Fruit fly (Drosophila melanogaster): Measurements from ENCODE around the gene NijA.
A peak's percentile ranks its signal among the peaks of the same experiment; 100 is the strongest.

NijA gene

DNA sequence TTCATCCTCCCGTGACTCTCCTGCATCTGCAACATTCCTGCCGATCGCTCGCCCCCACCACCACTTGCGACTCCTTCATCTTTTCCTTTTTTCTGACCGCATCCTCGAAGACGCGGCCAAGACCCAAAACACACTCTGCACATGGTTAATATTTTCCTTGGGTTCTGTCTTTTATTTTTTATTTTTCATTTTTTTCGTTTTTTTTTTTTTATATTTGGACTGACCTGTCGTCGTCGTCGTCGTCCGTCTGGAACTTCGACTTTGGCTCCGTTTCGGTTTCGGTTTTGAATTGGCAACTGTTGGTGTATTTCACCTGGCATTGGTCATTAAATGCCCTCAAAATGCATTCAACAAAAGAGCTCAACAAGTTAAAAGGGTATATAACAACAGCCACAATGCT lies 15.3 kb upstream of the NijA start (continued):
- TF ChIP-seq topi (GFP tag; optimal IDR thresholded peaks at IDR 0.05): peak; percentile 35
- no peak for TF ChIP-seq CG9139 (GFP tag; optimal IDR thresholded peaks at IDR 0.05)
- TF ChIP-seq CG8119 (GFP tag; IDR thresholded peaks at IDR 0.05): no peak
- TF ChIP-seq CG31627 (GFP tag; optimal IDR thresholded peaks at IDR 0.05): no peak

DNA sequence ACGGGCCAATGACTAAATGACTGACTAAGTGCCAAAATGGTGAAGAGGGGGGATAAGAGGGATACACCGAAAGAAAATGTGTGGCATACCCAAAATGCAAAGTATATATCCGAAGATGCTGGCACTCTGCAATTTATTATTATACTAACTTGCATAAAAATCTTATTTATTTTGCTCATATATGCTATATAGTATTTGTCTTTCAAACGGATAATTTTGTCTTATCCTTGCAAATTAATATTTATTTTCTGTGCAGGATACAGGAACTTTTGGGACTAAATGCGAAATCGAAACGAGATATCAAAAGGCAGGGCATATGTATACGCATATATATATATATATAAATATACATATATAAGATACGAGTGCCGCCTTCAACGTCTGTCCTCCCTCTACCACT lies 14.7 kb upstream of the NijA start:
- TF ChIP-seq spab (GFP tag; optimal IDR thresholded peaks at IDR 0.05) (peak; percentile 59), CG8119 (GFP tag; IDR thresholded peaks at IDR 0.05) (0 out of 3 replicates have a peak, but pooled peaks have one; percentile 34), net (GFP tag; optimal IDR thresholded peaks at IDR 0.05) (peak; percentile 28), svp (GFP tag) (peak; percentile 86), acj6 (GFP tag; optimal IDR thresholded peaks at IDR 0.05) (peak; percentile 78), pdm3 (GFP tag; optimal IDR thresholded peaks at IDR 0.05) (peak; percentile 68), CG10631 (GFP tag; optimal IDR thresholded peaks at IDR 0.05) (peak; percentile 66), topi (GFP tag; optimal IDR thresholded peaks at IDR 0.05) (peak; percentile 76), Lpt (GFP tag; optimal IDR thresholded peaks at IDR 0.05) (no peak), Met (GFP tag; optimal IDR thresholded peaks at IDR 0.05) (peak; percentile 74), CG7368 (GFP tag; optimal IDR thresholded peaks at IDR 0.05) (peak; percentile 51), CG3032 (tag; optimal IDR thresholded peaks at IDR 0.05) (peak; percentile 73), Sox15 (GFP tag; optimal IDR thresholded peaks at IDR 0.05) (peak; percentile 60), CG6792 (GFP tag; optimal IDR thresholded peaks at IDR 0.05) (peak; percentile 76), dac (GFP tag; optimal IDR thresholded peaks at IDR 0.05) (no peak), CG6854 (GFP tag; optimal IDR thresholded peaks at IDR 0.05) (no peak), vri (GFP tag; optimal IDR thresholded peaks at IDR 0.05) (peak; percentile 48), Gug (GFP tag; IDR thresholded peaks at IDR 0.05) (no peak), Eip75B (GFP tag; optimal IDR thresholded peaks at IDR 0.05) (peak; percentile 58), CG6276 (GFP tag; optimal IDR thresholded peaks at IDR 0.05) (no peak), eg (GFP tag; IDR thresholded peaks at IDR 0.05) (no peak), fkh (GFP tag; optimal IDR thresholded peaks at IDR 0.05) (no peak), Hr4 (GFP tag; optimal IDR thresholded peaks at IDR 0.05) (no peak), Ets21C (GFP tag; optimal IDR thresholded peaks at IDR 0.05) (peak; percentile 44), esn (GFP tag; optimal IDR thresholded peaks at IDR 0.05) (peak; percentile 83), Smox (GFP tag; optimal IDR thresholded peaks at IDR 0.05) (peak; percentile 72), CG9139 (GFP tag; optimal IDR thresholded peaks at IDR 0.05) (no peak), achi (GFP tag; optimal IDR thresholded peaks at IDR 0.05) (peak; percentile 68), salr (GFP tag; optimal IDR thresholded peaks at IDR 0.05) (peak in 1 of 2 experiments; percentile 7), CG11762 (GFP tag; optimal IDR thresholded peaks at IDR 0.05; ENCODE audit: insufficient read depth) (peak; percentile 36), Sox14 (GFP tag; optimal IDR thresholded peaks at IDR 0.05) (peak; percentile 45), Hr38 (GFP tag; optimal IDR thresholded peaks at IDR 0.05) (no peak), fd59A (GFP tag; optimal IDR thresholded peaks at IDR 0.05) (peak; percentile 49), Eip93F (GFP tag; optimal IDR thresholded peaks at IDR 0.05) (no peak), cyc (GFP tag; optimal IDR thresholded peaks at IDR 0.05) (peak; percentile 59), Hr39 (GFP tag; optimal IDR thresholded peaks at IDR 0.05) (peak; percentile 47), CG34406 (GFP tag; optimal IDR thresholded peaks at IDR 0.05) (peak; percentile 75), lz (GFP tag; optimal IDR thresholded peaks at IDR 0.05) (peak; percentile 73), fd85E (GFP tag; optimal IDR thresholded peaks at IDR 0.05) (no peak), Sox102F (GFP tag; optimal IDR thresholded peaks at IDR 0.05) (peak; percentile 69), CG16779 (tag; optimal IDR thresholded peaks at IDR 0.05) (no peak), CG32006 (GFP tag; optimal IDR thresholded peaks at IDR 0.05) (no peak), CG1621 (tag; optimal IDR thresholded peaks at IDR 0.05) (peak; percentile 39), Ets96B (tag; optimal IDR thresholded peaks at IDR 0.05) (peak; percentile 70), CG8632 (GFP tag; optimal IDR thresholded peaks at IDR 0.05) (peak; percentile 74), ss (GFP tag; optimal IDR thresholded peaks at IDR 0.05) (peak in 1 of 2 experiments; percentile 73), dsx (GFP tag; optimal IDR thresholded peaks at IDR 0.05; ENCODE audit: poor library complexity, severe bottlenecking) (peak; percentile 58), CG10669 (GFP tag; optimal IDR thresholded peaks at IDR 0.05) (peak; percentile 61), OdsH (GFP tag; optimal IDR thresholded peaks at IDR 0.05) (peak; percentile 73)
